Fruit fly (Drosophila melanogaster) whole organism, prepupa: Measurements from ENCODE around the gene shd.

Experiments
- CG10669 ChIP-seq: fragments of 200-800 bp; sonication (Bioruptor generic); optimal IDR thresholded peaks from 3 replicates; lab custom pipeline; 2018; ENCODE audit warnings: missing biosample characterization, mild to moderate bottlenecking, missing genetic modification characterization, moderate library complexity
- CG16779 ChIP-seq: fragments of 200-800 bp; sonication (Bioruptor generic); optimal IDR thresholded peaks from 3 replicates; lab custom pipeline; 2017; ENCODE audit warnings: missing biosample characterization, mild to moderate bottlenecking, missing genetic modification characterization
- CG3032 ChIP-seq: fragments of 200-800 bp; optimal IDR thresholded peaks from 2 replicates; lab custom pipeline; 2019; ENCODE audit warnings: missing biosample characterization, mild to moderate bottlenecking, missing genetic modification characterization, moderate library complexity
- CG31627 ChIP-seq: fragments of 200-800 bp; sonication (Bioruptor generic); optimal IDR thresholded peaks from 3 replicates; lab custom pipeline; 2016; ENCODE audit warnings: missing biosample characterization, missing genetic modification characterization
- CG32006 ChIP-seq: fragments of 200-800 bp; sonication (Bioruptor generic); optimal IDR thresholded peaks from 3 replicates; lab custom pipeline; 2017; ENCODE audit warnings: missing biosample characterization, mild to moderate bottlenecking, missing genetic modification characterization
- CG34406 ChIP-seq: fragments of 200-800 bp; sonication (Bioruptor generic); optimal IDR thresholded peaks from 3 replicates; lab custom pipeline; 2016; ENCODE audit warnings: missing biosample characterization, missing genetic modification characterization
- CG3919 ChIP-seq: fragments of 200-800 bp; sonication (Bioruptor generic); optimal IDR thresholded peaks from 3 replicates; lab custom pipeline; 2016; ENCODE audit warnings: missing biosample characterization, missing genetic modification characterization
- CG4318 ChIP-seq: fragments of 200-800 bp; sonication (Bioruptor generic); optimal IDR thresholded peaks from 3 replicates; lab custom pipeline; 2017; ENCODE audit warnings: missing biosample characterization, mild to moderate bottlenecking, missing genetic modification characterization
- CG6276 ChIP-seq: fragments of 200-800 bp; sonication (Bioruptor generic); optimal IDR thresholded peaks from 2 replicates; lab custom pipeline; 2017; ENCODE audit warnings: missing biosample characterization, mild to moderate bottlenecking, missing genetic modification characterization
- CG6792 ChIP-seq: fragments of 200-800 bp; sonication (Bioruptor generic); optimal IDR thresholded peaks from 3 replicates; lab custom pipeline; 2016; ENCODE audit warnings: missing biosample characterization, missing genetic modification characterization
- CG6808 ChIP-seq: fragments of 200-800 bp; sonication (Bioruptor generic); optimal IDR thresholded peaks from 3 replicates; lab custom pipeline; 2017; ENCODE audit warnings: missing biosample characterization, missing genetic modification characterization, mild to moderate bottlenecking, moderate library complexity, missing genetic modification reagents
- CG6854 ChIP-seq: fragments of 200-800 bp; sonication (Bioruptor generic); optimal IDR thresholded peaks from 2 replicates; lab custom pipeline; 2017; ENCODE audit warnings: missing biosample characterization, mild to moderate bottlenecking, missing genetic modification characterization
- CG7368 ChIP-seq: fragments of 200-800 bp; sonication (Bioruptor generic); optimal IDR thresholded peaks from 3 replicates; lab custom pipeline; 2016; ENCODE audit warnings: missing biosample characterization, missing genetic modification characterization
- CG8119 ChIP-seq: fragments of 200-800 bp; sonication (Bioruptor generic); IDR thresholded peaks from 3 replicates; pipeline ENCODE4 v1.3.6; 2022; ENCODE audit warnings: missing biosample characterization, missing genetic modification characterization
- CG8319 ChIP-seq: fragments of 200-800 bp; sonication (Bioruptor generic); optimal IDR thresholded peaks from 3 replicates; lab custom pipeline; 2016; ENCODE audit warnings: missing biosample characterization, missing genetic modification characterization
- CG8632 ChIP-seq: fragments of 200-800 bp; sonication (Bioruptor generic); optimal IDR thresholded peaks from 3 replicates; lab custom pipeline; 2016; ENCODE audit warnings: missing biosample characterization, missing genetic modification characterization
- CG9139 ChIP-seq: fragments of 200-800 bp; sonication (Bioruptor generic); optimal IDR thresholded peaks from 3 replicates; lab custom pipeline; 2017; ENCODE audit warnings: missing biosample characterization, mild to moderate bottlenecking, missing genetic modification characterization
- Eip75B ChIP-seq: fragments of 200-800 bp; sonication (Bioruptor generic); optimal IDR thresholded peaks from 3 replicates; lab custom pipeline; 2016; ENCODE audit warnings: missing biosample characterization, missing genetic modification characterization
- Eip78C ChIP-seq: fragments of 200-800 bp; sonication (Bioruptor generic); peaks from one replicate; lab custom pipeline; 2016; ENCODE audit warnings: missing biosample characterization, missing genetic modification characterization
- Eip93F ChIP-seq: fragments of 200-800 bp; sonication (Bioruptor generic); optimal IDR thresholded peaks from 2 replicates; lab custom pipeline; 2016; ENCODE audit warnings: missing biosample characterization, mild to moderate bottlenecking, missing genetic modification characterization
- Hr38 ChIP-seq: sonication (Bioruptor generic); optimal IDR thresholded peaks from 2 replicates; lab custom pipeline; 2016; ENCODE audit warnings: missing biosample characterization, missing genetic modification characterization
- Hr4 ChIP-seq: fragments of 200-800 bp; sonication (Bioruptor generic); optimal IDR thresholded peaks from 3 replicates; lab custom pipeline; 2016; ENCODE audit warnings: missing biosample characterization, missing genetic modification characterization
- Lpt ChIP-seq: fragments of 200-800 bp; sonication (Bioruptor generic); optimal IDR thresholded peaks from 3 replicates; lab custom pipeline; 2016; ENCODE audit warnings: missing biosample characterization, missing genetic modification characterization
- Sox14 ChIP-seq: fragments of 200-800 bp; sonication (Bioruptor generic); optimal IDR thresholded peaks from 3 replicates; lab custom pipeline; 2016; ENCODE audit warnings: missing biosample characterization, missing genetic modification characterization
- Sox15 ChIP-seq: fragments of 200-800 bp; sonication (Bioruptor generic); optimal IDR thresholded peaks from 3 replicates; lab custom pipeline; 2016; ENCODE audit warnings: missing biosample characterization, missing genetic modification characterization
- acj6 ChIP-seq: fragments of 200-800 bp; sonication (Bioruptor generic); optimal IDR thresholded peaks from 3 replicates; lab custom pipeline; 2016; ENCODE audit warnings: missing biosample characterization, missing genetic modification characterization
- dsx ChIP-seq: fragments of 200-800 bp; optimal IDR thresholded peaks from 3 replicates; lab custom pipeline; 2019; ENCODE audit warnings: missing biosample characterization, mild to moderate bottlenecking, missing genetic modification characterization, moderate library complexity; ENCODE audit not compliant: poor library complexity, severe bottlenecking
- eg ChIP-seq: fragments of 200-800 bp; sonication (Bioruptor generic); IDR thresholded peaks from 3 replicates; pipeline ENCODE4 v1.3.6; 2022; ENCODE audit warnings: missing biosample characterization, missing genetic modification characterization
- esn ChIP-seq: fragments of 200-800 bp; sonication (Bioruptor generic); optimal IDR thresholded peaks from 2 replicates; lab custom pipeline; 2016; ENCODE audit warnings: missing biosample characterization, mild to moderate bottlenecking, missing genetic modification characterization, moderate library complexity
- fd59A ChIP-seq: fragments of 200-800 bp; sonication (Bioruptor generic); optimal IDR thresholded peaks from 2 replicates; lab custom pipeline; 2017; ENCODE audit warnings: missing biosample characterization, mild to moderate bottlenecking, missing genetic modification characterization, missing genetic modification reagents
- fd85E ChIP-seq: fragments of 200-800 bp; sonication (Bioruptor generic); optimal IDR thresholded peaks from 3 replicates; lab custom pipeline; 2016; ENCODE audit warnings: missing biosample characterization, missing genetic modification characterization
- fkh ChIP-seq: fragments of 200-800 bp; sonication (Bioruptor generic); optimal IDR thresholded peaks from 3 replicates; lab custom pipeline; 2017; ENCODE audit warnings: missing biosample characterization, mild to moderate bottlenecking, missing genetic modification characterization, moderate library complexity
- lz ChIP-seq: fragments of 200-800 bp; sonication (Bioruptor generic); optimal IDR thresholded peaks from 3 replicates; lab custom pipeline; 2016; ENCODE audit warnings: missing biosample characterization, missing genetic modification characterization
- ss ChIP-seq, 2 experiments: fragments of 200-800 bp; sonication (Bioruptor generic); optimal IDR thresholded peaks; 2 replicates in 1 of 2; 3 replicates in 1 of 2; lab custom pipeline; 2017 to 2018; ENCODE audit warnings: mild to moderate bottlenecking in 2 of 2, missing biosample characterization in 2 of 2, missing genetic modification characterization in 2 of 2, moderate library complexity in 1 of 2
- svp ChIP-seq: fragments of 200-800 bp; sonication (Bioruptor generic); peaks from one replicate; lab custom pipeline; 2016; ENCODE audit warnings: missing biosample characterization, missing genetic modification characterization
- vri ChIP-seq: fragments of 200-800 bp; sonication (Bioruptor generic); optimal IDR thresholded peaks from 3 replicates; lab custom pipeline; 2016; ENCODE audit warnings: missing biosample characterization, mild to moderate bottlenecking, missing genetic modification characterization

shd gene

DNA sequence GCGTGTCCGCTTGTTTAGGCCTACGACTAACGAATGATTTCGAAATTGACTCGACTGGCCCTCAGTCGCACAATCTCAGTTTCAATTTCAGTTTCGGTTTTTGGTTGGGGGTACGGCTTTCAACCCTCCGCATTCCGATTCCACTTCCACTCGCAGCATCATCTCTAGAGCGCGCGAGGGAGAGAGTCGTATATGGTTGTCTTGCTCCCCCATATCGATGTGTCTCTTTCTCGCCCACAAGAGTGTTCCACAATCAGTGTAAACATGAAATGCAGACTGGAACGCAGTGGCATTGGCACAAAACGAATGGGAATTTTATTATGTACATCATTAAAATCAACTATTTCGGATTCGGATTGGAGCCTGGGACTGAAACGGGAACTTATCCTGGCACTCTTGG, 14.8 kb upstream of the shd start, which contains the start of gene HGTX:
Gene HGTX (minus strand): TSS at position 38 of the 400 bp plus-strand sequence.
- no peak for TF ChIP-seq Lpt
- TF ChIP-seq CG32006, result no peak
- TF ChIP-seq Eip75B (GFP tag; lab: Kevin White, UChicago), result no peak
- TF ChIP-seq CG7368, result no peak
- peak; percentile 73 for TF ChIP-seq fkh (GFP tag; lab: Kevin White, UChicago)
- no peak for TF ChIP-seq fd59A (GFP tag; lab: Kevin White, UChicago)
- TF ChIP-seq CG4318 (GFP tag; lab: Kevin White, UChicago), result no peak
- TF ChIP-seq fd85E (GFP tag; lab: Kevin White, UChicago), result no peak

- TF ChIP-seq CG3919 (GFP tag; lab: Kevin White, UChicago), result no peak
- no peak for TF ChIP-seq CG6792 (GFP tag; lab: Kevin White, UChicago)
- no peak for TF ChIP-seq CG10669 (GFP tag; lab: Kevin White, UChicago)
- no peak for TF ChIP-seq CG16779 (tag; lab: Kevin White, UChicago)
- TF ChIP-seq CG31627 (GFP tag; lab: Kevin White, UChicago), result no peak
- no peak for TF ChIP-seq Sox15 (GFP tag; lab: Kevin White, UChicago)
- TF ChIP-seq fd59A (GFP tag; lab: Kevin White, UChicago), result no peak
- no peak for TF ChIP-seq dsx (GFP tag; lab: Kevin White, UChicago)
- no peak for TF ChIP-seq CG6808 (GFP tag; lab: Kevin White, UChicago)
- TF ChIP-seq CG8319, result no peak
- no peak for TF ChIP-seq svp (GFP tag; lab: Kevin White, UChicago)
These were observed 13.7 kb upstream of the shd start for dm6 chr3L:14600570-14600969.

dm6 chr3L:14603160-14603559, 11.1 kb upstream of the shd start:
- TF ChIP-seq ss (GFP tag; optimal IDR thresholded peaks at IDR 0.05; lab: Kevin White, UChicago), result no peak
- peak; percentile 23 for TF ChIP-seq Eip78C (GFP tag; lab: Kevin White, UChicago)
- peak; percentile 16 for TF ChIP-seq fkh (GFP tag; lab: Kevin White, UChicago)

DNA sequence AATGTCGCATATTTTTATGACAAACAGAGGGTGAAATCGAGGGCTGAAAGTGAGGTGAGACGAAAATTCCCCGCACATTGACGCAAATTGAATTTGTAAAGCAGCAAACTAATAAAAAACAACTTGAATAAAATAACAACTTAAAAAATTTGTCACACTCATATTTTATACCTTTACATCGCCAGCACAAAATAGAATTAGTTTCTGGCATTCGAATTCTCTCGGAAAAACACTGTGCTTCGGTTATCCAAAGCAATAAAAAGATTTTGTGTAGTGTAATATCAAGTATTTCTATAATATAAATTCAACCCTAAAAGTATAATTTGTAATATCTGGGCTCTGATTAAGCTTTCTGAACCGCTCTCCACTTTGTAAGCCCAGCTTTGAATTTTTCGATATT, 9.0 kb upstream of the shd start:
- TF ChIP-seq Hr4 (GFP tag; lab: Kevin White, UChicago) (no peak), Eip78C (GFP tag; lab: Kevin White, UChicago) (peak; percentile 65)

DNA sequence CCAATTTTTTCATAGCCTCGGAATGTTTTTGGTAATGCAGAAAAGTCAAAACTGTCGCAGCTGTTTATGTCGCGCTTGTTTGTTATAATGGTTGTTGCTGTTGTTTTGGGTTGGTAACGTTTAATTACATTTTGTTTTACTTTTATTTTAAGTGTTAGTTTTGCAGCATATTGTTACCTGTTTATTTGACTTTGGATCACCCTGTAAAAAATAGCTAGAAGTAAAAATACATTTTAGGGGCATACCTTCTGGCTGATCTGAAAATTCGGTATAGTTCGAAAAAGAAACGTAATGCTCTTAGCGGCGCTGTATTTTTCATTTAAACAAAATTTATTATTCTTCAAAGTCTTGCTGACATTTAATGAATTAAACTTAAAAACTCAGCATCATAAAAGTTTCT, 6.6 kb upstream of the shd start:
- TF ChIP-seq CG8119 (GFP tag; lab: Robert Waterston, UW) (no peak), svp (GFP tag; lab: Kevin White, UChicago) (no peak), Eip75B (GFP tag; lab: Kevin White, UChicago) (no peak), CG9139 (GFP tag; lab: Kevin White, UChicago) (no peak), fd59A (GFP tag; lab: Kevin White, UChicago) (no peak), CG6854 (GFP tag; lab: Kevin White, UChicago) (no peak), CG8632 (no peak), CG4318 (GFP tag; lab: Kevin White, UChicago) (no peak), Sox14 (GFP tag; lab: Kevin White, UChicago) (no peak), lz (no peak), CG3919 (GFP tag; lab: Kevin White, UChicago) (peak; percentile 5), eg (0 out of 3 replicates have a peak, but pooled peaks have one; percentile 48), Eip93F (no peak), CG6808 (GFP tag; lab: Kevin White, UChicago) (no peak), fkh (GFP tag; lab: Kevin White, UChicago) (no peak), CG34406 (GFP tag; lab: Kevin White, UChicago) (no peak), Eip78C (GFP tag; lab: Kevin White, UChicago) (peak; percentile 56), esn (GFP tag; lab: Kevin White, UChicago) (no peak), fd85E (GFP tag; lab: Kevin White, UChicago) (no peak), Hr38 (GFP tag; lab: Kevin White, UChicago) (no peak), CG3032 (no peak), CG6792 (GFP tag; lab: Kevin White, UChicago) (no peak), vri (GFP tag; lab: Kevin White, UChicago) (no peak), CG6276 (no peak), CG31627 (GFP tag; lab: Kevin White, UChicago) (no peak), acj6 (GFP tag; lab: Kevin White, UChicago) (no peak)
